ENCODE assay signal across 1 fruit fly cellular context in the genomic region with DNA sequence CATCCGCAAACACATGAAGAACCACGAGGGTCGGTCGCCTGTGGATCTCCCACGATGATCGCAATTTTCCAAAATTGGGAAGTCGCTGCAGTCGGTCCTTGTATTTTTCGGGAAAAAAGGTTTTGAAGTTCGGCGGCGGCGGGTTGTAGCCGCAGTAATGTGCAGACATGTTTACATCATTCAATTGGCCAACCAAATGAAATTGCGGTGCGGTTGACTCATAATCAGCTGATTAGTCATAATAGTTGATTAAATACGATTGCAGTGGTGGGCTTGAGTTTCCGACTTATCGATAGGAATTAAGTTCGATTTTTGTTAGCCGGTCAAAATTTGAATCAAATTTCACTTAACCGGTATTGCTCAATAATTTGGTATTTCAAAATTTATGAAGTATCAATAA.
TF ChIP-seq lines count a peak whose summit lies in the region.

A gene (minus strand): TSS at position 229 of the 400 bp plus-strand sequence.

TF ChIP-seq in whole organism, embryonic, 481 proteins besides CTCF, POLR2A, EP300 and RAD21 (continued from another document and continues in another):
- TF ChIP-seq Stat92E (GFP tag; optimal IDR thresholded peaks at IDR 0.05; lab: Kevin White, UChicago): no peak
- TF ChIP-seq dimm (GFP tag; IDR thresholded peaks at IDR 0.05; lab: Robert Waterston, UW): no peak
- TF ChIP-seq maf-S (GFP tag; optimal IDR thresholded peaks at IDR 0.05; lab: Kevin White, UChicago): no peak
- TF ChIP-seq CG10431 (GFP tag; optimal IDR thresholded peaks at IDR 0.05; lab: Kevin White, UChicago): no peak
- no peak for TF ChIP-seq CG31441 (GFP tag; IDR thresholded peaks at IDR 0.05; lab: Robert Waterston, UW)
- TF ChIP-seq D19B (GFP tag; optimal IDR thresholded peaks at IDR 0.05; lab: Kevin White, UChicago): no peak
- TF ChIP-seq Opbp (GFP tag; IDR thresholded peaks at IDR 0.05; lab: Robert Waterston, UW; ENCODE audit: partially characterized antibody): peak; percentile 55; the same call in 2 of the 3 replicates
- TF ChIP-seq CG11093 (GFP tag; IDR thresholded peaks at IDR 0.05; lab: Robert Waterston, UW): no peak
- TF ChIP-seq CG7839 (tag; optimal IDR thresholded peaks at IDR 0.05; lab: Kevin White, UChicago): no peak
- TF ChIP-seq CG10654 (GFP tag; optimal IDR thresholded peaks at IDR 0.05; lab: Kevin White, UChicago): no peak
- TF ChIP-seq Atf3 (GFP tag; optimal IDR thresholded peaks at IDR 0.05; lab: Kevin White, UChicago): no peak
- no peak for TF ChIP-seq Gsc (GFP tag; IDR thresholded peaks at IDR 0.05; lab: Robert Waterston, UW)
- TF ChIP-seq fu2 (GFP tag; optimal IDR thresholded peaks at IDR 0.05; lab: Kevin White, UChicago): no peak
- no peak for TF ChIP-seq CG12744 (GFP tag; optimal IDR thresholded peaks at IDR 0.05; lab: Kevin White, UChicago)
- TF ChIP-seq yki (optimal IDR thresholded peaks at IDR 0.05; lab: Kevin White, UChicago): no peak
- no peak for TF ChIP-seq prd (optimal IDR thresholded peaks at IDR 0.05; lab: Kevin White, UChicago)
- TF ChIP-seq prd (GFP tag; IDR thresholded peaks at IDR 0.05; lab: Robert Waterston, UW): no peak
- peak; percentile 44; the same call in 1 of the 3 replicates for TF ChIP-seq mld (GFP tag; IDR thresholded peaks at IDR 0.05; lab: Robert Waterston, UW; ENCODE audit: partially characterized antibody)
- no peak for TF ChIP-seq mam (GFP tag; optimal IDR thresholded peaks at IDR 0.05; lab: Kevin White, UChicago)
- no peak for TF ChIP-seq ERR (GFP tag; optimal IDR thresholded peaks at IDR 0.05; lab: Kevin White, UChicago)
- no peak for TF ChIP-seq run (tag; optimal IDR thresholded peaks at IDR 0.05; lab: Kevin White, UChicago)
- no peak for TF ChIP-seq CG1529 (GFP tag; optimal IDR thresholded peaks at IDR 0.05; lab: Kevin White, UChicago)
- no peak for TF ChIP-seq Trl (optimal IDR thresholded peaks at IDR 0.05; lab: Kevin White, UChicago)
- no peak for TF ChIP-seq Trl (GFP tag; optimal IDR thresholded peaks at IDR 0.05; lab: Kevin White, UChicago)
- no peak for TF ChIP-seq HLHmδ (GFP tag; optimal IDR thresholded peaks at IDR 0.05; lab: Kevin White, UChicago)
- TF ChIP-seq Tbp (GFP tag; optimal IDR thresholded peaks at IDR 0.05; lab: Kevin White, UChicago): no peak
- no peak for TF ChIP-seq CG1792 (GFP tag; optimal IDR thresholded peaks at IDR 0.05; lab: Kevin White, UChicago)
- no peak for TF ChIP-seq Hr78 (GFP tag; optimal IDR thresholded peaks at IDR 0.05; lab: Kevin White, UChicago)
- TF ChIP-seq CG14710 (tag; optimal IDR thresholded peaks at IDR 0.05; lab: Kevin White, UChicago): peak; percentile 4
- peak; percentile 55; the same call in 2 of the 3 replicates for TF ChIP-seq Doc3 (GFP tag; IDR thresholded peaks at IDR 0.05; lab: Robert Waterston, UW; ENCODE audit: partially characterized antibody)
- TF ChIP-seq CG15514 (GFP tag; optimal IDR thresholded peaks at IDR 0.05; lab: Kevin White, UChicago): peak; percentile 47
- TF ChIP-seq NFAT (GFP tag; IDR thresholded peaks at IDR 0.05; lab: Robert Waterston, UW): no peak
- no peak for TF ChIP-seq emc (GFP tag; optimal IDR thresholded peaks at IDR 0.05; lab: Kevin White, UChicago)
- TF ChIP-seq gcm2 (GFP tag; optimal IDR thresholded peaks at IDR 0.05; lab: Kevin White, UChicago): no peak
- TF ChIP-seq CG10321 (GFP tag; IDR thresholded peaks at IDR 0.05; lab: Robert Waterston, UW): no peak
- TF ChIP-seq CG11247 (GFP tag; IDR thresholded peaks at IDR 0.05; lab: Robert Waterston, UW): no peak
- TF ChIP-seq CG33213 (GFP tag; optimal IDR thresholded peaks at IDR 0.05; lab: Kevin White, UChicago): no peak
- TF ChIP-seq lilli (GFP tag; optimal IDR thresholded peaks at IDR 0.05; lab: Kevin White, UChicago): no peak
- peak; percentile 40 for TF ChIP-seq exex (tag; optimal IDR thresholded peaks at IDR 0.05; lab: Kevin White, UChicago)
- TF ChIP-seq CG1832 (GFP tag; optimal IDR thresholded peaks at IDR 0.05; lab: Kevin White, UChicago): no peak
- no peak for TF ChIP-seq B-H2 (GFP tag; optimal IDR thresholded peaks at IDR 0.05; lab: Kevin White, UChicago)
- no peak for TF ChIP-seq salm (tag; optimal IDR thresholded peaks at IDR 0.05; lab: Kevin White, UChicago)
- TF ChIP-seq Aef1 (GFP tag; IDR thresholded peaks at IDR 0.05; lab: Robert Waterston, UW): no peak
- TF ChIP-seq dm (GFP tag; optimal IDR thresholded peaks at IDR 0.05; lab: Kevin White, UChicago): peak; percentile 61
- TF ChIP-seq esg (GFP tag; conservative IDR thresholded peaks at IDR 0.05; lab: Robert Waterston, UW): no peak
- no peak for TF ChIP-seq Jarid2 (GFP tag; optimal IDR thresholded peaks at IDR 0.05; lab: Kevin White, UChicago)
- no peak for TF ChIP-seq CG18619 (GFP tag; optimal IDR thresholded peaks at IDR 0.05; lab: Kevin White, UChicago)
- no peak for TF ChIP-seq pan (optimal IDR thresholded peaks at IDR 0.05; lab: Kevin White, UChicago)
- TF ChIP-seq pan (GFP tag; optimal IDR thresholded peaks at IDR 0.05 in 1 of 2, IDR thresholded peaks at IDR 0.05 in 1 of 2): no peak
- peak; percentile 67 for TF ChIP-seq sens (GFP tag; lab: Kevin White, UChicago)
- TF ChIP-seq NK7.1 (GFP tag; optimal IDR thresholded peaks at IDR 0.05; lab: Kevin White, UChicago): no peak
- TF ChIP-seq CG8290 (GFP tag; optimal IDR thresholded peaks at IDR 0.05; lab: Kevin White, UChicago): no peak
- no peak for TF ChIP-seq CG8290 (tag; optimal IDR thresholded peaks at IDR 0.05; lab: Kevin White, UChicago)
- TF ChIP-seq CG7963 (GFP tag; IDR thresholded peaks at IDR 0.05; lab: Robert Waterston, UW; ENCODE audit: partially characterized antibody): peak; percentile 50; the same call in 1 of the 3 replicates
- TF ChIP-seq sna (GFP tag; IDR thresholded peaks at IDR 0.05; lab: Robert Waterston, UW; ENCODE audit: partially characterized antibody): peak; percentile 75
- TF ChIP-seq ato (GFP tag; IDR thresholded peaks at IDR 0.05; lab: Robert Waterston, UW; ENCODE audit: partially characterized antibody): no peak
- TF ChIP-seq CG18764 (GFP tag; optimal IDR thresholded peaks at IDR 0.05; lab: Kevin White, UChicago): no peak
- peak; percentile 8 for TF ChIP-seq CG3281 (GFP tag; optimal IDR thresholded peaks at IDR 0.05; lab: Kevin White, UChicago)
- TF ChIP-seq Mrtf (GFP tag; IDR thresholded peaks at IDR 0.05; lab: Robert Waterston, UW): no peak
- no peak for TF ChIP-seq H2.0 (GFP tag; IDR thresholded peaks at IDR 0.05; lab: Robert Waterston, UW)
- no peak for TF ChIP-seq CG4707 (GFP tag; optimal IDR thresholded peaks at IDR 0.05; lab: Kevin White, UChicago)
- TF ChIP-seq CG4328 (GFP tag; optimal IDR thresholded peaks at IDR 0.05; lab: Kevin White, UChicago): no peak
- TF ChIP-seq CG10565 (GFP tag; optimal IDR thresholded peaks at IDR 0.05; lab: Kevin White, UChicago): no peak
- TF ChIP-seq ttk (GFP tag; IDR thresholded peaks at IDR 0.05; lab: Robert Waterston, UW): no peak
- TF ChIP-seq CG13624 (GFP tag; optimal IDR thresholded peaks at IDR 0.05; lab: Kevin White, UChicago): no peak
- no peak for TF ChIP-seq Asciz (GFP tag; optimal IDR thresholded peaks at IDR 0.05; lab: Kevin White, UChicago)
- TF ChIP-seq otp (GFP tag; IDR thresholded peaks at IDR 0.05; lab: Robert Waterston, UW): no peak
- no peak for TF ChIP-seq psq (GFP tag; optimal IDR thresholded peaks at IDR 0.05; lab: Kevin White, UChicago)
- TF ChIP-seq CG12104 (GFP tag; optimal IDR thresholded peaks at IDR 0.05; lab: Kevin White, UChicago): no peak
- TF ChIP-seq CG8765 (GFP tag; IDR thresholded peaks at IDR 0.05; lab: Robert Waterston, UW): no peak
- peak; percentile 20 for TF ChIP-seq CG10147 (GFP tag; optimal IDR thresholded peaks at IDR 0.05; lab: Kevin White, UChicago)
- TF ChIP-seq CG1602 (GFP tag; optimal IDR thresholded peaks at IDR 0.05; lab: Kevin White, UChicago): no peak
- TF ChIP-seq croc (GFP tag; conservative IDR thresholded peaks at IDR 0.05; lab: Robert Waterston, UW): no peak
- TF ChIP-seq rib (GFP tag; IDR thresholded peaks at IDR 0.05; lab: Robert Waterston, UW): no peak
- no peak for TF ChIP-seq scrt (GFP tag; optimal IDR thresholded peaks at IDR 0.05; lab: Kevin White, UChicago)
- TF ChIP-seq CG4360 (GFP tag; IDR thresholded peaks at IDR 0.05; lab: Robert Waterston, UW): no peak
- TF ChIP-seq CG11695 (GFP tag; IDR thresholded peaks at IDR 0.05; lab: Robert Waterston, UW): no peak
- peak; percentile 25; the same call in 1 of the 2 replicates for TF ChIP-seq Rfx (GFP tag; IDR thresholded peaks at IDR 0.05; lab: Robert Waterston, UW)
- no peak for TF ChIP-seq CG6683 (GFP tag; optimal IDR thresholded peaks at IDR 0.05; lab: Kevin White, UChicago)
- TF ChIP-seq chn (GFP tag; optimal IDR thresholded peaks at IDR 0.05; lab: Kevin White, UChicago): no peak
- TF ChIP-seq Rx (GFP tag; IDR thresholded peaks at IDR 0.05; lab: Robert Waterston, UW): no peak
- no peak for TF ChIP-seq Sin3A (optimal IDR thresholded peaks at IDR 0.05; lab: Kevin White, UChicago)
- no peak for TF ChIP-seq CG8281 (tag; optimal IDR thresholded peaks at IDR 0.05; lab: Kevin White, UChicago)
- TF ChIP-seq tx (GFP tag; optimal IDR thresholded peaks at IDR 0.05; lab: Kevin White, UChicago): no peak
- TF ChIP-seq repo (GFP tag; optimal IDR thresholded peaks at IDR 0.05; lab: Kevin White, UChicago): no peak
- TF ChIP-seq PHDP (tag; optimal IDR thresholded peaks at IDR 0.05; lab: Kevin White, UChicago): peak; percentile 7
- no peak for TF ChIP-seq TFAM (GFP tag; optimal IDR thresholded peaks at IDR 0.05; lab: Kevin White, UChicago)
- no peak for TF ChIP-seq CG17612 (GFP tag; IDR thresholded peaks at IDR 0.05; lab: Robert Waterston, UW)
- TF ChIP-seq CG7271 (tag; optimal IDR thresholded peaks at IDR 0.05; lab: Kevin White, UChicago): no peak
- no peak for TF ChIP-seq odd (GFP tag; optimal IDR thresholded peaks at IDR 0.05; lab: Kevin White, UChicago)
- TF ChIP-seq CG32532 (GFP tag; IDR thresholded peaks at IDR 0.05; lab: Robert Waterston, UW): no peak
- TF ChIP-seq Spps (tag; optimal IDR thresholded peaks at IDR 0.05; lab: Kevin White, UChicago): no peak
- peak; percentile 80 for TF ChIP-seq Med (GFP tag; lab: Kevin White, UChicago)
- TF ChIP-seq CG42726 (GFP tag; IDR thresholded peaks at IDR 0.05; lab: Robert Waterston, UW; ENCODE audit: partially characterized antibody): 0 out of 2 replicates have a peak, but pooled peaks have one; percentile 5
- TF ChIP-seq CG14050 (GFP tag; IDR thresholded peaks at IDR 0.05; lab: Robert Waterston, UW): no peak
- TF ChIP-seq CG8924 (tag; optimal IDR thresholded peaks at IDR 0.05; lab: Kevin White, UChicago): no peak
- no peak for TF ChIP-seq CG1024 (GFP tag; IDR thresholded peaks at IDR 0.05; lab: Robert Waterston, UW)
- TF ChIP-seq ATbp (GFP tag; optimal IDR thresholded peaks at IDR 0.05; lab: Kevin White, UChicago): no peak
- TF ChIP-seq HmgZ (tag; optimal IDR thresholded peaks at IDR 0.05; lab: Kevin White, UChicago): peak; percentile 2
- no peak for TF ChIP-seq fd3F (GFP tag; optimal IDR thresholded peaks at IDR 0.05; lab: Kevin White, UChicago)
- TF ChIP-seq dmrt99B (tag; optimal IDR thresholded peaks at IDR 0.05; lab: Kevin White, UChicago): no peak
- TF ChIP-seq pb (GFP tag; optimal IDR thresholded peaks at IDR 0.05; lab: Kevin White, UChicago): no peak
- no peak for TF ChIP-seq Abd-B (GFP tag; optimal IDR thresholded peaks at IDR 0.05; lab: Kevin White, UChicago)
- TF ChIP-seq CG10274 (GFP tag; optimal IDR thresholded peaks at IDR 0.05; lab: Kevin White, UChicago): no peak
- TF ChIP-seq CG13894 (tag; optimal IDR thresholded peaks at IDR 0.05; lab: Kevin White, UChicago): no peak
- TF ChIP-seq aop (GFP tag; IDR thresholded peaks at IDR 0.05; lab: Robert Waterston, UW): no peak
- no peak for TF ChIP-seq CG14014 (GFP tag; IDR thresholded peaks at IDR 0.05; lab: Robert Waterston, UW)
- no peak for TF ChIP-seq her (GFP tag; optimal IDR thresholded peaks at IDR 0.05; lab: Kevin White, UChicago)
- no peak for TF ChIP-seq CG14441 (GFP tag; IDR thresholded peaks at IDR 0.05; lab: Robert Waterston, UW)
- TF ChIP-seq Sry-δ (GFP tag; optimal IDR thresholded peaks at IDR 0.05; lab: Kevin White, UChicago): peak; percentile 71
- no peak for TF ChIP-seq CG17359 (tag; optimal IDR thresholded peaks at IDR 0.05; lab: Kevin White, UChicago)
- TF ChIP-seq MBD-R2 (GFP tag; IDR thresholded peaks at IDR 0.05; lab: Robert Waterston, UW): peak; percentile 68
- TF ChIP-seq CG18599 (GFP tag; optimal IDR thresholded peaks at IDR 0.05; lab: Kevin White, UChicago): no peak
- TF ChIP-seq CHES-1-like (GFP tag; optimal IDR thresholded peaks at IDR 0.05; lab: Kevin White, UChicago): no peak
- TF ChIP-seq pros (GFP tag; optimal IDR thresholded peaks at IDR 0.05; lab: Kevin White, UChicago): no peak
- TF ChIP-seq CG3163 (GFP tag; optimal IDR thresholded peaks at IDR 0.05; lab: Kevin White, UChicago): no peak
- TF ChIP-seq CG11504 (tag; optimal IDR thresholded peaks at IDR 0.05; lab: Kevin White, UChicago): no peak
- TF ChIP-seq CG8359 (GFP tag; optimal IDR thresholded peaks at IDR 0.05; lab: Kevin White, UChicago; ENCODE audit: borderline replicate concordance): no peak
- TF ChIP-seq pum (GFP tag; optimal IDR thresholded peaks at IDR 0.05; lab: Kevin White, UChicago): no peak
- TF ChIP-seq Bteb2 (GFP tag; optimal IDR thresholded peaks at IDR 0.05; lab: Kevin White, UChicago): no peak
- no peak for TF ChIP-seq shn (GFP tag; optimal IDR thresholded peaks at IDR 0.05; lab: Kevin White, UChicago)
- TF ChIP-seq Ets65A (GFP tag; lab: Kevin White, UChicago): no peak
- TF ChIP-seq ems (GFP tag; optimal IDR thresholded peaks at IDR 0.05; lab: Kevin White, UChicago): no peak
- no peak for TF ChIP-seq CG13775 (GFP tag; optimal IDR thresholded peaks at IDR 0.05; lab: Kevin White, UChicago)
- no peak for TF ChIP-seq CG2202 (tag; optimal IDR thresholded peaks at IDR 0.05; lab: Kevin White, UChicago)
- TF ChIP-seq D19A (tag; optimal IDR thresholded peaks at IDR 0.05; lab: Kevin White, UChicago): no peak
- TF ChIP-seq bbx (GFP tag; IDR thresholded peaks at IDR 0.05; lab: Robert Waterston, UW; ENCODE audit: partially characterized antibody): peak; percentile 69
- no peak for TF ChIP-seq gce (GFP tag; IDR thresholded peaks at IDR 0.05; lab: Robert Waterston, UW)
- 0 out of 2 replicates have a peak, but pooled peaks have one; percentile 35 for TF ChIP-seq chm (GFP tag; IDR thresholded peaks at IDR 0.05; lab: Robert Waterston, UW)
- TF ChIP-seq CG5180 (GFP tag; optimal IDR thresholded peaks at IDR 0.05; lab: Kevin White, UChicago): no peak
- TF ChIP-seq dati (GFP tag; IDR thresholded peaks at IDR 0.05; lab: Robert Waterston, UW): no peak
- TF ChIP-seq usp (GFP tag; optimal IDR thresholded peaks at IDR 0.05; lab: Kevin White, UChicago): no peak
- no peak for TF ChIP-seq CG18011 (GFP tag; optimal IDR thresholded peaks at IDR 0.05; lab: Kevin White, UChicago)
- no peak for TF ChIP-seq lmd (GFP tag; IDR thresholded peaks at IDR 0.05; lab: Robert Waterston, UW)
